Worm (Caenorhabditis elegans) whole organism, early embryonic: ENCODE measurements around the gene czw-1.

Experiments
- B0310.2 ChIP-seq: sonication (generic microtip); optimal IDR thresholded peaks from 2 replicates; lab custom pipeline; 2016; ENCODE audit warnings: mild to moderate bottlenecking, missing genetic modification characterization, missing compliant biosample characterization
- F13C5.2 ChIP-seq: sonication (generic microtip); optimal IDR thresholded peaks from 2 replicates; lab custom pipeline; 2017; ENCODE audit warnings: mild to moderate bottlenecking, missing genetic modification characterization, inconsistent platforms, missing compliant biosample characterization
- aly-1 ChIP-seq: sonication (generic microtip); optimal IDR thresholded peaks from 2 replicates; lab custom pipeline; 2016; ENCODE audit warnings: missing genetic modification characterization, missing compliant biosample characterization
- ama-1 ChIP-seq: fragments of 150-350 bp; optimal IDR thresholded peaks from 2 replicates; lab custom pipeline; 2014
- ceh-13 ChIP-seq: fragments of 200-800 bp; sonication (Bioruptor generic); optimal IDR thresholded peaks from 2 replicates; lab custom pipeline; 2018; ENCODE audit warnings: mild to moderate bottlenecking, missing genetic modification characterization, missing compliant biosample characterization
- ets-7 ChIP-seq: sonication (generic microtip); optimal IDR thresholded peaks from 2 replicates; lab custom pipeline; 2016; ENCODE audit warnings: missing genotype, missing genetic modification characterization, missing compliant biosample characterization
- flt-1 ChIP-seq: fragments of 200-800 bp; sonication (Bioruptor generic); IDR thresholded peaks from 2 replicates; pipeline ENCODE4 v1.3.6; 2022; ENCODE audit warnings: missing genetic modification characterization, missing compliant biosample characterization
- hmbx-1 ChIP-seq: sonication (generic microtip); optimal IDR thresholded peaks from 2 replicates; lab custom pipeline; 2016; ENCODE audit warnings: mild to moderate bottlenecking, missing genetic modification characterization, missing compliant biosample characterization
- scrt-1 ChIP-seq: fragments of 200-800 bp; sonication (Bioruptor generic); IDR thresholded peaks from 2 replicates; pipeline ENCODE4 v1.3.6; 2022; ENCODE audit warnings: missing genetic modification characterization, missing compliant biosample characterization
- sea-1 ChIP-seq: fragments of 200-800 bp; sonication (Bioruptor generic); conservative IDR thresholded peaks from 2 replicates; pipeline ENCODE4 v1.3.6; 2022; ENCODE audit warnings: missing genetic modification characterization, missing compliant biosample characterization
- tbx-11 ChIP-seq: fragments of 200-800 bp; sonication (Bioruptor generic); IDR thresholded peaks from 2 replicates; pipeline ENCODE4 v1.3.6; 2022; ENCODE audit warnings: missing genetic modification characterization, missing compliant biosample characterization
- tbx-37 ChIP-seq: fragments of 200-800 bp; sonication (Bioruptor generic); conservative IDR thresholded peaks from 2 replicates; pipeline ENCODE4 v1.3.6; 2022; ENCODE audit warnings: missing genetic modification reagents, missing genetic modification characterization, missing compliant biosample characterization
- tra-4 ChIP-seq: sonication (generic microtip); optimal IDR thresholded peaks from 2 replicates; lab custom pipeline; 2017; ENCODE audit warnings: missing genetic modification characterization, missing compliant biosample characterization

- TF ChIP-seq flt-1 (GFP tag; lab: Robert Waterston, UW), result no peak
- no peak for TF ChIP-seq tbx-37
- no peak for TF ChIP-seq sea-1
- TF ChIP-seq ama-1 (lab: Kevin White, UChicago), result no peak
- TF ChIP-seq tbx-11 (GFP tag; lab: Robert Waterston, UW), result no peak
- TF ChIP-seq hmbx-1 (tag; lab: Kevin White, UChicago), result no peak
- TF ChIP-seq B0310.2 (tag; lab: Kevin White, UChicago), result no peak
- no peak for TF ChIP-seq F13C5.2
- no peak for TF ChIP-seq ets-7 (tag; lab: Kevin White, UChicago)
- no peak for TF ChIP-seq aly-1
- no peak for TF ChIP-seq tra-4 (tag; lab: Kevin White, UChicago)
- no peak for TF ChIP-seq ceh-13 (GFP tag; lab: Kevin White, UChicago)
- TF ChIP-seq scrt-1 (GFP tag; lab: Robert Waterston, UW), result no peak
Measured at ce11 chrIV:7987083-7987482, 40.5 kb upstream of the czw-1 start, which contains the start of gene mec-17.
